Worm (Caenorhabditis elegans): ENCODE measurements around the gene Y105C5A.26.

ce11 chrIV:15648245-15648644 is 33.1 kb downstream of the Y105C5A.26 start:
- TF ChIP-seq nhr-28 (tag; optimal IDR thresholded peaks at IDR 0.05): no peak
- no peak for TF ChIP-seq nhr-23 (tag; optimal IDR thresholded peaks at IDR 0.05)
- no peak for TF ChIP-seq ama-1 (optimal IDR thresholded peaks at IDR 0.05)
- no peak for TF ChIP-seq elt-2 (tag; optimal IDR thresholded peaks at IDR 0.05)
- TF ChIP-seq nhr-11 (tag; optimal IDR thresholded peaks at IDR 0.05): no peak
- TF ChIP-seq elt-1 (tag; optimal IDR thresholded peaks at IDR 0.05): no peak
